Worm (Caenorhabditis elegans): ENCODE results near the gene hlh-12.
A peak's percentile ranks its signal among the peaks of the same experiment; 100 is the strongest.

The hlh-12 gene

DNA sequence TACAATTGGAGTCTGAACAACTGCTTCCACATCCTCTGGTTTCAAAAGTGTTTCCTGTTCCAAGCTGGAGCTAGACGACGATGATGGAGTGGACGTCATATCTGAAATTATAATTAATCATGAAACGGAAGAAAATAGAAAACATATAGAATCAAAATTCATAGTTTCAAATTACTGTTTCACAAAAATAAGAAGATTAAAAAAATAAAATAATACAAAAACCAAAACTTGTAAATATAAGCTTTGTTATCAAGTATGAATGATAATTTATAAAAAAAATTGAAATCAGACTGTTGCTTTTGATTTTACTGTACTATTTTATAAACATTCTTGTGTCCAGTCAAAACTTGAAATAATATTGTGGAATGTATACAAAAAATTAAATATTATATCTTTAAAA is 15.5 kb downstream of the hlh-12 start, which contains the start of gene str-176:
str-176 (minus strand) TSS at position 101 of the 400 bp plus-strand sequence.
- TF ChIP-seq unc-39 (tag; optimal IDR thresholded peaks at IDR 0.05) (no peak), nhr-77 (tag; optimal IDR thresholded peaks at IDR 0.05) (no peak), unc-62 (GFP tag; optimal IDR thresholded peaks at IDR 0.05) (no peak), peb-1 (tag; optimal IDR thresholded peaks at IDR 0.05) (no peak), sem-4 (tag; optimal IDR thresholded peaks at IDR 0.05) (no peak), mbf-1 (tag; optimal IDR thresholded peaks at IDR 0.05) (no peak), unc-55 (GFP tag; optimal IDR thresholded peaks at IDR 0.05) (no peak), ceh-16 (tag; optimal IDR thresholded peaks at IDR 0.05) (no peak)

DNA sequence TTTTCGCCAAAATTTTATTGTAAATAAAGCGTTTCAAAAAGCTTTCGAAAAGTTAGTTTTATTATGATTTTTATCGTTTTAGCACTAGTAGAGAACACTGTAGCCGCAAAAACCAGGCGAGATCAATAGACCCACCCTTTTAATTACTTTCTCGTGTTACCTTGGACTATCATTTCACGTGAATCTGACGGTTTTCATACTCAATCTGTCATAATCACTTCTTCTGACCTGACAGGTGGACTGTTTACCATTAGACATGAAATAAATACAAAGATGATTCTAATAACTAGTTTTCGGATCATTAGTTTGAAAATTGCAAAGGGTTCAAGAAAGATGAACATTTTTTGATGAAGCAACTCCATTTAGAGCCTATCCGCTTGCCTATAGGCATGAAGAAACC is 16.2 kb downstream of the hlh-12 start:
- no peak for TF ChIP-seq elt-3 (tag; optimal IDR thresholded peaks at IDR 0.05)
- peak; percentile 27 for TF ChIP-seq mab-5 (tag; optimal IDR thresholded peaks at IDR 0.05)
- TF ChIP-seq mdl-1 (tag; optimal IDR thresholded peaks at IDR 0.05): peak in 1 of 2 experiments; percentile 12
- TF ChIP-seq C34F6.9 (tag; optimal IDR thresholded peaks at IDR 0.05): no peak
- TF ChIP-seq nhr-21 (tag; optimal IDR thresholded peaks at IDR 0.05): peak; percentile 57
- TF ChIP-seq sma-9 (GFP tag; optimal IDR thresholded peaks at IDR 0.05): peak; percentile 78
- no peak for TF ChIP-seq sma-9 (tag; optimal IDR thresholded peaks at IDR 0.05)
- TF ChIP-seq ceh-16 (tag; optimal IDR thresholded peaks at IDR 0.05): no peak
- no peak for TF ChIP-seq nhr-11 (tag; optimal IDR thresholded peaks at IDR 0.05)
- no peak for TF ChIP-seq lin-39 (tag; optimal IDR thresholded peaks at IDR 0.05)
- TF ChIP-seq nhr-129 (tag; optimal IDR thresholded peaks at IDR 0.05): no peak
- no peak for TF ChIP-seq lsy-2 (tag; optimal IDR thresholded peaks at IDR 0.05)
- TF ChIP-seq blmp-1 (tag; optimal IDR thresholded peaks at IDR 0.05; ENCODE audit: insufficient read depth): peak; percentile 55
- no peak for TF ChIP-seq ZK546.5 (tag; optimal IDR thresholded peaks at IDR 0.05)
- TF ChIP-seq crh-2 (tag; optimal IDR thresholded peaks at IDR 0.05): peak; percentile 14
- TF ChIP-seq sma-3 (GFP tag; optimal IDR thresholded peaks at IDR 0.05): peak; percentile 44
- no peak for TF ChIP-seq fos-1 (tag; optimal IDR thresholded peaks at IDR 0.05)
- no peak for TF ChIP-seq unc-62 (GFP tag; optimal IDR thresholded peaks at IDR 0.05)
- peak; percentile 71 for TF ChIP-seq nhr-25 (tag; optimal IDR thresholded peaks at IDR 0.05)

DNA sequence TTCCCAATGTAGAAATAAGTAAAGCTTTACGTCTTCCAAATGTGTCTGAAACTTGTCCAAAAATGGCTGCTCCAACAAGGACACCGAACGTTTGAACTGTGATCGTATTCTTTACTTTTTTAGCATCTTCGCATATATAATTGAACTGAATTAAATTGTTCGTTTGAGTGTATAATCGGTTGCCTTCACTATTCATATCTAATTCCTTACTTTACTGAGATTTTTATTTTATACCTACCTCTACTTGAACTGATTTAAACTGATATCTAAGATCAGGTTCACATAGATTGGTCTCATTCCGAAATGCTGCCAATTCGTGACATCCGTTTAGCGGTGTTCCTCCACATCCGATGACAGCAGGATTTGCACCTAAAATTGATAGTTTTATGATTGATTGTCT is 16.9 kb downstream of the hlh-12 start:
- TF ChIP-seq ztf-1 (GFP tag; conservative IDR thresholded peaks at IDR 0.05) (no peak), nhr-11 (tag; optimal IDR thresholded peaks at IDR 0.05) (no peak), sem-4 (tag; optimal IDR thresholded peaks at IDR 0.05) (no peak), mbf-1 (tag; optimal IDR thresholded peaks at IDR 0.05) (no peak), Y55F3AM.14 (GFP tag; optimal IDR thresholded peaks at IDR 0.05) (no peak), unc-62 (GFP tag; optimal IDR thresholded peaks at IDR 0.05) (no peak)

DNA sequence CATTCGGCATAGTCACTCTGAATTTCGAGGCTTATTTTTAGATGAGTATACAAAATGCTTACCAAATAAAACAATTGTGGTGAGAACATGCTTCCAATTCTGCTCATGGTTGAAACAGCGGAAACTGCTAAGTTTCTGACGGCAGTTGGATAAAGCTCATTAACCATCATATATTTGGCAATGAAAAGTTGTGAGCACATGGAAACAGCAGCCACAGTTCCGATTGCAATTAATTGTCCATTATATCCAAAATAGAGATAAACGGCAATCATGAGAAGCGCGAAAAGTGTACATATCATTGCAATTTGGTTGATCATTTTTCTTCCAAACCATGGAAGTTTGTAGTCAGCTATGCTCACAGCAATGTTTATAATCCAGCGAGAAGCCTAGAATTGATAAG is 18.1 kb downstream of the hlh-12 start:
- TF ChIP-seq elt-1 (tag; optimal IDR thresholded peaks at IDR 0.05): no peak
- TF ChIP-seq nhr-11 (tag; optimal IDR thresholded peaks at IDR 0.05): no peak
- no peak for TF ChIP-seq dmd-4 (tag; optimal IDR thresholded peaks at IDR 0.05)
- TF ChIP-seq alr-1 (tag; optimal IDR thresholded peaks at IDR 0.05): no peak
- TF ChIP-seq nhr-23 (tag; optimal IDR thresholded peaks at IDR 0.05): no peak
- TF ChIP-seq lin-11 (tag; optimal IDR thresholded peaks at IDR 0.05): no peak
- TF ChIP-seq Y55F3AM.14 (GFP tag; optimal IDR thresholded peaks at IDR 0.05): no peak
- TF ChIP-seq ztf-11 (tag; optimal IDR thresholded peaks at IDR 0.05): no peak
- TF ChIP-seq nhr-10 (tag; optimal IDR thresholded peaks at IDR 0.05): no peak
- TF ChIP-seq R02D3.7 (tag; optimal IDR thresholded peaks at IDR 0.05): no peak
- TF ChIP-seq sem-4 (tag; optimal IDR thresholded peaks at IDR 0.05): no peak
- TF ChIP-seq nhr-129 (tag; optimal IDR thresholded peaks at IDR 0.05): no peak

DNA sequence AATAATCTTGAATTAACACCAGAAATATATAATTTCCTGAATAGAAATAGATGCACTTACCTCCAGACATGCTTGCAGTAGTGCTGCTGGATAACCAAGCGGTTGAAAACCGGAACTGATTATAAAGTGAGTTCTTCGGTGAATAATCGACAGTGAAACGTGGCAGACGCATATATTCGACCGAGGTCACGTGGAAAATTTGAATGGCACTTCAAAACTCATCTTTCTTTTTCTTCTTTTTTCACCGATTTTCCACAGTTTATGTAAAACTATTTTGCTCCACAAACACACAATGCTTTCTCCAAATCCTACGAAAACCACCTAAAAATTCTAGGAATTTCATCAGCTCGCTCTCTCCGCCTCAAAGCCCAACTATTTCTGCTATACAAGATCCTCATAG is 19.0 kb downstream of the hlh-12 start, which contains the start of gene ant-1.4:
ant-1.4 (minus strand) TSS at position 101 of the 400 bp plus-strand sequence.
- TF ChIP-seq F13H6.1 (tag; optimal IDR thresholded peaks at IDR 0.05): no peak
- no peak for TF ChIP-seq lin-39 (tag; optimal IDR thresholded peaks at IDR 0.05)
- no peak for TF ChIP-seq ztf-4 (tag; optimal IDR thresholded peaks at IDR 0.05)
- TF ChIP-seq ztf-11 (tag; optimal IDR thresholded peaks at IDR 0.05): no peak
- TF ChIP-seq C34F6.9 (tag; optimal IDR thresholded peaks at IDR 0.05): no peak
- TF ChIP-seq nhr-237 (tag; optimal IDR thresholded peaks at IDR 0.05): no peak
- TF ChIP-seq zag-1 (tag; optimal IDR thresholded peaks at IDR 0.05): no peak
- TF ChIP-seq sma-9 (GFP tag; optimal IDR thresholded peaks at IDR 0.05): no peak
- TF ChIP-seq sma-9 (tag; optimal IDR thresholded peaks at IDR 0.05): no peak
- TF ChIP-seq ceh-16 (tag; optimal IDR thresholded peaks at IDR 0.05): no peak
- no peak for TF ChIP-seq dmd-4 (tag; optimal IDR thresholded peaks at IDR 0.05)
- TF ChIP-seq sem-4 (tag; optimal IDR thresholded peaks at IDR 0.05): no peak
- TF ChIP-seq alr-1 (tag; optimal IDR thresholded peaks at IDR 0.05): no peak
- no peak for TF ChIP-seq snpc-4 (tag; optimal IDR thresholded peaks at IDR 0.05)
- no peak for TF ChIP-seq Y55F3AM.14 (GFP tag; optimal IDR thresholded peaks at IDR 0.05)
- no peak for TF ChIP-seq elt-3 (tag; optimal IDR thresholded peaks at IDR 0.05)
- no peak for TF ChIP-seq ama-1 (optimal IDR thresholded peaks at IDR 0.05)
- no peak for TF ChIP-seq nhr-129 (tag; optimal IDR thresholded peaks at IDR 0.05)

Data from whole organism, L2 larva.